Worm (Caenorhabditis elegans) whole organism, midembryonic: ENCODE measurements around the gene vps-50.

Experiments used
- T22C8.4 ChIP-seq: fragments of 200-800 bp; sonication (Bioruptor generic); IDR thresholded peaks from 2 replicates; pipeline ENCODE4 v1.3.6; 2022; ENCODE audit warnings: missing genetic modification characterization, missing compliant biosample characterization
- flt-1 ChIP-seq: fragments of 200-800 bp; sonication (Bioruptor generic); IDR thresholded peaks from 2 replicates; pipeline ENCODE4 v1.3.6; 2022; ENCODE audit warnings: missing genetic modification characterization, missing compliant biosample characterization
- klf-2 ChIP-seq: fragments of 200-800 bp; sonication (Bioruptor generic); conservative IDR thresholded peaks from 2 replicates; pipeline ENCODE4 v1.3.6; 2022; ENCODE audit warnings: missing genetic modification reagents, missing genetic modification characterization, missing compliant biosample characterization
- med-1 ChIP-seq: sonication (generic microtip); optimal IDR thresholded peaks from 2 replicates; lab custom pipeline; 2017; ENCODE audit warnings: missing genetic modification characterization, mild to moderate bottlenecking, missing compliant biosample characterization, antibody characterized with exemption, missing genetic modification reagents; ENCODE audit not compliant: insufficient read depth
- ref-1 ChIP-seq: fragments of 200-800 bp; sonication (Bioruptor generic); conservative IDR thresholded peaks from 2 replicates; pipeline ENCODE4 v1.3.6; 2022; ENCODE audit warnings: missing genetic modification reagents, missing genetic modification characterization, missing compliant biosample characterization
- tab-1 ChIP-seq: fragments of 200-800 bp; sonication (Bioruptor generic); IDR thresholded peaks from 2 replicates; pipeline ENCODE4 v1.3.6; 2022; ENCODE audit warnings: missing genetic modification characterization, missing compliant biosample characterization
- ztf-23 ChIP-seq: fragments of 200-800 bp; sonication (Bioruptor generic); IDR thresholded peaks from 2 replicates; pipeline ENCODE4 v1.3.6; 2022; ENCODE audit warnings: missing genetic modification reagents, missing genetic modification characterization, missing compliant biosample characterization
- ztf-29 ChIP-seq: fragments of 200-800 bp; sonication (Bioruptor generic); IDR thresholded peaks from 2 replicates; pipeline ENCODE4 v1.3.6; 2022; ENCODE audit warnings: missing genetic modification reagents, missing genetic modification characterization, missing compliant biosample characterization

DNA sequence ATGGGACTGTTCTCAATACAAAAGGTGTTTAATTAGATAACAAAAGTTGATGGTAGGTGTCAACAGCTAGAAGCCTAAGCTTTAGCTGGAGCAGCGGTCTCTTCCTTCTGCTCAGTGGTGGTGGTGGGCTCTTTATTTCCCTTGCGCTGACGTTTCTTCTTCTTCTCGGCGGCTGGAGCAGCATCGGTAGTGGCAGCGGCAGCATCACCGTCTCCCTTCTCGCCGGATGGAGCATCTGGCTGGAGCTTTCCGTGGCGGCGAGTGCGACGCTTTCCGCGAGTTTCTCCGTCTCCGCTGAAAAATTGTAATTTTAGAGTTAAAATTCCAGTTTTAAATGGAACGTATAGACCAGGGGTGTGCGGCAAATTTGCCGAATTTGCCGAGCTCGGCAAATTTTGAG, 1.9 kb upstream of the vps-50 start:
- no peak for TF ChIP-seq flt-1 (GFP tag; lab: Robert Waterston, UW)
- TF ChIP-seq T22C8.4 (GFP tag; lab: Robert Waterston, UW), result no peak
- TF ChIP-seq klf-2, result no peak
- TF ChIP-seq ztf-29 (GFP tag; lab: Robert Waterston, UW), result no peak
- no peak for TF ChIP-seq med-1 (GFP tag; lab: Kevin White, UChicago)
- no peak for TF ChIP-seq ref-1 (GFP tag; lab: Robert Waterston, UW)
- no peak for TF ChIP-seq ztf-23 (GFP tag; lab: Robert Waterston, UW)
- no peak for TF ChIP-seq tab-1 (GFP tag; lab: Robert Waterston, UW)
